Fruit fly (Drosophila melanogaster): ENCODE data around the gene et.

dm6 chrX:19714816-19715215 lies 39.1 kb upstream of the et start:
- no peak for TF ChIP-seq CG8159 (tag; optimal IDR thresholded peaks at IDR 0.05)
- TF ChIP-seq CG8301 (tag; optimal IDR thresholded peaks at IDR 0.05): no peak
- TF ChIP-seq CG14655 (GFP tag; optimal IDR thresholded peaks at IDR 0.05): no peak
- TF ChIP-seq CG32121 (GFP tag; IDR thresholded peaks at IDR 0.05): no peak
- TF ChIP-seq CG10348 (GFP tag; IDR thresholded peaks at IDR 0.05): no peak
- no peak for TF ChIP-seq CG4496 (GFP tag; IDR thresholded peaks at IDR 0.05)
- TF ChIP-seq rn (GFP tag; IDR thresholded peaks at IDR 0.05): no peak
- no peak for TF ChIP-seq CG17806 (tag; optimal IDR thresholded peaks at IDR 0.05)

Data from whole organism, pupa.